Worm (Caenorhabditis elegans) whole organism, midembryonic: Measurements from ENCODE around the gene F13B12.2.

Experiments
- flt-1 ChIP-seq: fragments of 200-800 bp; sonication (Bioruptor generic); IDR thresholded peaks from 2 replicates; pipeline ENCODE4 v1.3.6; 2022; ENCODE audit warnings: missing genetic modification characterization, missing compliant biosample characterization
- med-1 ChIP-seq: sonication (generic microtip); optimal IDR thresholded peaks from 2 replicates; lab custom pipeline; 2017; ENCODE audit warnings: missing genetic modification characterization, mild to moderate bottlenecking, missing compliant biosample characterization, antibody characterized with exemption, missing genetic modification reagents; ENCODE audit not compliant: insufficient read depth
- tab-1 ChIP-seq: fragments of 200-800 bp; sonication (Bioruptor generic); IDR thresholded peaks from 2 replicates; pipeline ENCODE4 v1.3.6; 2022; ENCODE audit warnings: missing genetic modification characterization, missing compliant biosample characterization
- ztf-23 ChIP-seq: fragments of 200-800 bp; sonication (Bioruptor generic); IDR thresholded peaks from 2 replicates; pipeline ENCODE4 v1.3.6; 2022; ENCODE audit warnings: missing genetic modification reagents, missing genetic modification characterization, missing compliant biosample characterization
- ztf-29 ChIP-seq: fragments of 200-800 bp; sonication (Bioruptor generic); IDR thresholded peaks from 2 replicates; pipeline ENCODE4 v1.3.6; 2022; ENCODE audit warnings: missing genetic modification reagents, missing genetic modification characterization, missing compliant biosample characterization

- TF ChIP-seq ztf-23 (GFP tag; lab: Robert Waterston, UW) (no peak), med-1 (no peak), tab-1 (GFP tag; lab: Robert Waterston, UW) (no peak), ztf-29 (no peak), flt-1 (GFP tag; lab: Robert Waterston, UW) (no peak; the same call in 1 of the 2 replicates)
Measured at ce11 chrIV:10403193-10404058, 25.5 kb downstream of the F13B12.2 start, which contains the start of gene gpa-7.
